Fruit fly (Drosophila melanogaster): Measurements from ENCODE around the gene Taf10.

- TF ChIP-seq CG16779 (tag; optimal IDR thresholded peaks at IDR 0.05) (no peak), CG4318 (GFP tag; optimal IDR thresholded peaks at IDR 0.05) (no peak), topi (GFP tag; optimal IDR thresholded peaks at IDR 0.05) (no peak), CG6276 (GFP tag; optimal IDR thresholded peaks at IDR 0.05) (no peak)
Observed at dm6 chr2L:2721317-2721716, 46.4 kb upstream of the Taf10 start.
